Fruit fly (Drosophila melanogaster): Measurements from ENCODE around the gene Nrx-1.

Nrx-1 gene

dm6 chr3R:22483537-22483936, 15.2 kb downstream of the Nrx-1 start:
- TF ChIP-seq CG8478 (optimal IDR thresholded peaks at IDR 0.05) (no peak), psq (optimal IDR thresholded peaks at IDR 0.05) (no peak), usp (GFP tag; optimal IDR thresholded peaks at IDR 0.05) (no peak), EcR (GFP tag; optimal IDR thresholded peaks at IDR 0.05) (no peak), Dll (optimal IDR thresholded peaks at IDR 0.05) (no peak), pan (optimal IDR thresholded peaks at IDR 0.05) (no peak)

dm6 chr3R:22487037-22487492, 18.8 kb downstream of the Nrx-1 start, which contains the start of gene Pfdn5:
TSS of gene Pfdn5 (plus strand) at chr3R:22487039.
- TF ChIP-seq CG8478 (optimal IDR thresholded peaks at IDR 0.05) = no peak
- no peak for TF ChIP-seq Dll (optimal IDR thresholded peaks at IDR 0.05)
- no peak for TF ChIP-seq psq (optimal IDR thresholded peaks at IDR 0.05)
- TF ChIP-seq EcR (GFP tag; optimal IDR thresholded peaks at IDR 0.05) = no peak
- TF ChIP-seq pan (optimal IDR thresholded peaks at IDR 0.05) = no peak
- no peak for TF ChIP-seq usp (GFP tag; optimal IDR thresholded peaks at IDR 0.05)

- no peak for TF ChIP-seq pan (optimal IDR thresholded peaks at IDR 0.05)
- TF ChIP-seq Dll (optimal IDR thresholded peaks at IDR 0.05) = no peak
- no peak for TF ChIP-seq EcR (GFP tag; optimal IDR thresholded peaks at IDR 0.05)
Measured at dm6 chr3R:22488855-22489254, 20.5 kb downstream of the Nrx-1 start, which contains the start of gene CG5376. TSS of gene CG5376 (minus strand) at chr3R:22488955.

dm6 chr3R:22491088-22491879, 23.0 kb downstream of the Nrx-1 start, which contains the start of the genes CCT1 and tHMG1:
TSS of gene CCT1 (minus strand) at chr3R:22491439.
TSS of gene tHMG1 (plus strand) at chr3R:22491829.
- no peak for TF ChIP-seq pan (optimal IDR thresholded peaks at IDR 0.05)
- no peak for TF ChIP-seq CG8478 (optimal IDR thresholded peaks at IDR 0.05)
- no peak for TF ChIP-seq EcR (GFP tag; optimal IDR thresholded peaks at IDR 0.05)
- no peak for TF ChIP-seq psq (optimal IDR thresholded peaks at IDR 0.05)
- no peak for TF ChIP-seq Dll (optimal IDR thresholded peaks at IDR 0.05)
- TF ChIP-seq usp (GFP tag; optimal IDR thresholded peaks at IDR 0.05) = no peak

dm6 chr3R:22492767-22493166, 24.5 kb downstream of the Nrx-1 start, which contains the start of gene tHMG2:
TSS of gene tHMG2 (plus strand) at chr3R:22492953.
- TF ChIP-seq usp (GFP tag; optimal IDR thresholded peaks at IDR 0.05) (no peak), EcR (GFP tag; optimal IDR thresholded peaks at IDR 0.05) (no peak), pan (optimal IDR thresholded peaks at IDR 0.05) (no peak), psq (optimal IDR thresholded peaks at IDR 0.05) (no peak), Dll (optimal IDR thresholded peaks at IDR 0.05) (no peak), CG8478 (optimal IDR thresholded peaks at IDR 0.05) (no peak)

- TF ChIP-seq usp (GFP tag; optimal IDR thresholded peaks at IDR 0.05) (no peak), pan (optimal IDR thresholded peaks at IDR 0.05) (no peak), Dll (optimal IDR thresholded peaks at IDR 0.05) (no peak), CG8478 (optimal IDR thresholded peaks at IDR 0.05) (no peak), EcR (GFP tag; optimal IDR thresholded peaks at IDR 0.05) (no peak), psq (optimal IDR thresholded peaks at IDR 0.05) (no peak)
Measured at dm6 chr3R:22494523-22495309, 26.4 kb downstream of the Nrx-1 start.

- TF ChIP-seq EcR (GFP tag; optimal IDR thresholded peaks at IDR 0.05) (no peak), psq (optimal IDR thresholded peaks at IDR 0.05) (no peak), pan (optimal IDR thresholded peaks at IDR 0.05) (no peak), CG8478 (optimal IDR thresholded peaks at IDR 0.05) (no peak), Dll (optimal IDR thresholded peaks at IDR 0.05) (no peak), usp (GFP tag; optimal IDR thresholded peaks at IDR 0.05) (no peak)
Measured at dm6 chr3R:22497025-22497424, 28.7 kb downstream of the Nrx-1 start, which contains the start of gene Octbeta1R. TSS of gene Octbeta1R (plus strand) at chr3R:22497215.

- TF ChIP-seq CG8478 (optimal IDR thresholded peaks at IDR 0.05) (no peak), Dll (optimal IDR thresholded peaks at IDR 0.05) (no peak), psq (optimal IDR thresholded peaks at IDR 0.05) (no peak), EcR (GFP tag; optimal IDR thresholded peaks at IDR 0.05) (no peak), pan (optimal IDR thresholded peaks at IDR 0.05) (no peak), usp (GFP tag; optimal IDR thresholded peaks at IDR 0.05) (no peak)
Measured at dm6 chr3R:22503630-22504029, 35.3 kb downstream of the Nrx-1 start.

- TF ChIP-seq usp (GFP tag; optimal IDR thresholded peaks at IDR 0.05) = no peak
- TF ChIP-seq psq (optimal IDR thresholded peaks at IDR 0.05) = no peak
- no peak for TF ChIP-seq CG8478 (optimal IDR thresholded peaks at IDR 0.05)
- no peak for TF ChIP-seq EcR (GFP tag; optimal IDR thresholded peaks at IDR 0.05)
- no peak for TF ChIP-seq pan (optimal IDR thresholded peaks at IDR 0.05)
- no peak for TF ChIP-seq Dll (optimal IDR thresholded peaks at IDR 0.05)
Measured at dm6 chr3R:22515384-22515783, 47.1 kb downstream of the Nrx-1 start.

dm6 chr3R:22518285-22518684, 50.0 kb downstream of the Nrx-1 start:
- TF ChIP-seq pan (optimal IDR thresholded peaks at IDR 0.05) (no peak), EcR (GFP tag; optimal IDR thresholded peaks at IDR 0.05) (no peak), CG8478 (optimal IDR thresholded peaks at IDR 0.05) (no peak), psq (optimal IDR thresholded peaks at IDR 0.05) (no peak), usp (GFP tag; optimal IDR thresholded peaks at IDR 0.05) (no peak), Dll (optimal IDR thresholded peaks at IDR 0.05) (no peak)

dm6 chr3R:22518760-22519159, 50.4 kb downstream of the Nrx-1 start:
- TF ChIP-seq CG8478 (optimal IDR thresholded peaks at IDR 0.05) (no peak), pan (optimal IDR thresholded peaks at IDR 0.05) (no peak), EcR (GFP tag; optimal IDR thresholded peaks at IDR 0.05) (no peak), Dll (optimal IDR thresholded peaks at IDR 0.05) (no peak), psq (optimal IDR thresholded peaks at IDR 0.05) (no peak), usp (GFP tag; optimal IDR thresholded peaks at IDR 0.05) (no peak)

All from whole organism.